Worm (Caenorhabditis elegans) whole organism, young adult: Measurements from ENCODE around the gene fbxa-98.

Source experiments
- Y79H2A.3 ChIP-seq: fragments of 200-800 bp; sonication (Bioruptor generic); conservative IDR thresholded peaks from 2 replicates; pipeline ENCODE4 v1.3.6; 2022; ENCODE audit warnings: missing genetic modification reagents, missing genetic modification characterization, missing compliant biosample characterization
- egl-44 ChIP-seq: fragments of 200-800 bp; sonication (Bioruptor generic); IDR thresholded peaks from 2 replicates; pipeline ENCODE4 v1.3.6; 2022; ENCODE audit warnings: missing genetic modification reagents, missing genetic modification characterization, missing compliant biosample characterization
- hrde-1 ChIP-seq: sonication (generic microtip); optimal IDR thresholded peaks from 2 replicates; lab custom pipeline; 2016; ENCODE audit warnings: missing genetic modification characterization, mild to moderate bottlenecking, missing compliant biosample characterization, moderate library complexity, missing genotype, missing genetic modification reagents, borderline replicate concordance
- lag-1 ChIP-seq: fragments of 200-800 bp; sonication (Bioruptor generic); IDR thresholded peaks from 2 replicates; pipeline ENCODE4 v1.3.6; 2022; ENCODE audit warnings: missing genetic modification reagents, missing genetic modification characterization, missing compliant biosample characterization
- madf-6 ChIP-seq: fragments of 200-800 bp; sonication (Bioruptor generic); IDR thresholded peaks from 2 replicates; pipeline ENCODE4 v1.3.6; 2022; ENCODE audit warnings: missing genetic modification reagents, missing genetic modification characterization, missing compliant biosample characterization
- nhr-80 ChIP-seq: sonication (generic microtip); optimal IDR thresholded peaks from 2 replicates; lab custom pipeline; 2016; ENCODE audit warnings: missing genetic modification characterization, missing compliant biosample characterization
- pha-4 ChIP-seq: fragments of 150-350 bp; sonication (generic microtip); optimal IDR thresholded peaks from 2 replicates; lab custom pipeline; 2014; ENCODE audit warnings: missing biosample characterization, missing genetic modification reagents, missing genetic modification characterization
- sea-2 ChIP-seq: fragments of 200-800 bp; sonication (Bioruptor generic); IDR thresholded peaks from 2 replicates; pipeline ENCODE4 v1.3.6; 2022; ENCODE audit warnings: missing genetic modification characterization, missing compliant biosample characterization
- unc-62 ChIP-seq: fragments of 150-350 bp; optimal IDR thresholded peaks from 2 replicates; lab custom pipeline; 2014; ENCODE audit warnings: missing biosample characterization, missing genetic modification reagents, missing genetic modification characterization

DNA sequence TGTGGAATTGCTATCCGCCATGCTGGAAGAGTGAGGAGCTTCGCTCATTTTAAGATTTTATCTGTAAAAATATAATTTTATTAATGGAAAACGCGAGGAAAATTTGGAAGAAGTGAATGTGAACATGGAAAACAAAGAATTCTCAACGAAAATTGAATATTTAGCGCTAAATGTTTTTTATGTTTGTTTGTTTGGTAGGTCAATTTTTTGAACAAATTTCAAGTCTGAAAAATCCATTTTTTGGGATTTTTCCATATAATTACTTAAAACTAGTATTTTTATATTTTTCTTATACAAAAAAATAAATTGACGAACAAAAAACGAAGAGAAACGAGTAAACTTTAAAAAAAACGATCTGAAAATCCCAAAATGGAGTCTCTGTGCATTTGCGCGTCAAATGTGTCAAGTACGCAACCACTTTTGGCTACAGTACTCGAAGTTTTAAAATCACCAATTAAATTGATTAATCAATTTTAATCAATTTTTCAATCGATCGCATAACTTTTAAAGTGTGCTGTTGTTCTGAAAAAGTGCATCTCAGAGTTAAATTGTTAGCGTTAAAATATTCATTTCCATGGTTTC, 33.7 kb downstream of the fbxa-98 start, which contains the start of gene fbxa-215:
- TF ChIP-seq sea-2 (GFP tag; lab: Robert Waterston, UW) (no peak), lag-1 (no peak), nhr-80 (tag; lab: Kevin White, UChicago) (no peak), egl-44 (GFP tag; lab: Robert Waterston, UW) (no peak), hrde-1 (no peak), Y79H2A.3 (no peak), madf-6 (GFP tag; lab: Robert Waterston, UW) (peak; percentile 75), pha-4 (tag; lab: Kevin White, UChicago) (no peak), unc-62 (no peak)
